Worm (Caenorhabditis elegans): ENCODE results near the gene sprr-3.
A peak's percentile ranks its signal among the peaks of the same experiment; 100 is the strongest.

The sprr-3 gene

ce11 chrIV:2497615-2498183, 44.4 kb upstream of the sprr-3 start, which contains the start of gene Y69A2AR.16 (continued):
- TF ChIP-seq madf-8 (GFP tag; conservative IDR thresholded peaks at IDR 0.05) (no peak), chd-7 (tag; optimal IDR thresholded peaks at IDR 0.05) (no peak), let-526 (GFP tag; IDR thresholded peaks at IDR 0.05) (no peak), T07F8.4 (tag; optimal IDR thresholded peaks at IDR 0.05) (no peak), ets-4 (GFP tag; optimal IDR thresholded peaks at IDR 0.05) (no peak), bed-1 (GFP tag; IDR thresholded peaks at IDR 0.05) (no peak), B0261.1 (tag; optimal IDR thresholded peaks at IDR 0.05) (no peak), attf-5 (GFP tag; optimal IDR thresholded peaks at IDR 0.05) (no peak), fkh-3 (tag; optimal IDR thresholded peaks at IDR 0.05) (peak; percentile 45), nfya-1 (tag; optimal IDR thresholded peaks at IDR 0.05; ENCODE audit: borderline replicate concordance, insufficient read depth) (no peak), let-607 (tag; optimal IDR thresholded peaks at IDR 0.05) (peak in 1 of 2 experiments; percentile 26), lin-26 (GFP tag; IDR thresholded peaks at IDR 0.05) (no peak), nhr-120 (GFP tag; IDR thresholded peaks at IDR 0.05) (no peak), lag-1 (GFP tag; IDR thresholded peaks at IDR 0.05) (no peak), mcd-1 (GFP tag; IDR thresholded peaks at IDR 0.05) (no peak), F52B5.7 (tag; optimal IDR thresholded peaks at IDR 0.05) (no peak), ztf-6 (GFP tag; IDR thresholded peaks at IDR 0.05) (no peak), rcor-1 (GFP tag; IDR thresholded peaks at IDR 0.05) (no peak), hmg-20 (GFP tag; IDR thresholded peaks at IDR 0.05) (no peak)

ce11 chrIV:2502609-2503008, 39.5 kb upstream of the sprr-3 start:
- TF ChIP-seq hsf-1 (GFP tag; IDR thresholded peaks at IDR 0.05) (peak; percentile 71), madf-6 (GFP tag; IDR thresholded peaks at IDR 0.05) (peak; percentile 45; the same call in 1 of the 2 replicates)

- no peak for TF ChIP-seq nhr-90 (tag; optimal IDR thresholded peaks at IDR 0.05)
- TF ChIP-seq lin-26 (GFP tag; IDR thresholded peaks at IDR 0.05): no peak
- TF ChIP-seq T07F8.4 (tag; optimal IDR thresholded peaks at IDR 0.05): no peak
- TF ChIP-seq mxl-1 (tag; optimal IDR thresholded peaks at IDR 0.05): no peak
- no peak for TF ChIP-seq nfya-2 (GFP tag; IDR thresholded peaks at IDR 0.05)
- TF ChIP-seq Y56A3A.18 (GFP tag; IDR thresholded peaks at IDR 0.05): no peak
- no peak for TF ChIP-seq B0035.1 (tag; optimal IDR thresholded peaks at IDR 0.05)
- no peak for TF ChIP-seq cebp-2 (GFP tag; IDR thresholded peaks at IDR 0.05)
- no peak for TF ChIP-seq lin-54 (GFP tag; optimal IDR thresholded peaks at IDR 0.05)
- TF ChIP-seq F33H1.4 (GFP tag; IDR thresholded peaks at IDR 0.05): no peak
- no peak for TF ChIP-seq ceh-27 (GFP tag; optimal IDR thresholded peaks at IDR 0.05)
- no peak for TF ChIP-seq ets-4 (GFP tag; optimal IDR thresholded peaks at IDR 0.05)
- TF ChIP-seq him-1 (tag; optimal IDR thresholded peaks at IDR 0.05): no peak
- TF ChIP-seq ceh-91 (GFP tag; IDR thresholded peaks at IDR 0.05): no peak
- no peak for TF ChIP-seq snpc-4 (GFP tag; optimal IDR thresholded peaks at IDR 0.05)
- no peak for TF ChIP-seq snpc-4 (tag; optimal IDR thresholded peaks at IDR 0.05)
Measured at ce11 chrIV:2507824-2508223, 34.3 kb upstream of the sprr-3 start, which contains the start of gene Y69A2AR.22. Y69A2AR.22 (minus strand) TSS chrIV:2507924.

DNA sequence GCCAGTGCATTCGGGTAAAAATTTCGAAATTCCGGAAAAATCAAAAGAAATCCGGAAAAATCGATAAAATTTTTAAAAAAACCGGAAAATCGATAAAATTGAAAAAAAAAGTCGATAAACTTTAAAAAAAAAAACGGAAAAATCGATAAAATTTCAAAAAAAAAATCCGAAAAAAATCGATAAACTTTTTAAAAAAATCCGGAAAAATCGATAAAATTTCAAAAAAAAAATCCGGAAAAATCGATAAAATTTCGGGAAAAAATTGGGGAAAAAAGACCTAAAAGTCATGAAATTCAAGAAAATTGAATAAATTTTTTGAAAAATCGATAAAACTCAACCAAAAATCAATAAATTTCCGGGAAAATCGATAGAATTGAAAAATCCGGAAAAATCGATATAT, 15.3 kb upstream of the sprr-3 start:
- no peak for TF ChIP-seq ceh-91 (GFP tag; IDR thresholded peaks at IDR 0.05)
- no peak for TF ChIP-seq madf-3 (GFP tag; IDR thresholded peaks at IDR 0.05)
- TF ChIP-seq cebp-2 (GFP tag; IDR thresholded peaks at IDR 0.05): no peak
- no peak for TF ChIP-seq attf-3 (GFP tag; conservative IDR thresholded peaks at IDR 0.05)
- TF ChIP-seq C17E4.6 (GFP tag; IDR thresholded peaks at IDR 0.05): no peak
- TF ChIP-seq K11D2.4 (GFP tag; IDR thresholded peaks at IDR 0.05): no peak
- TF ChIP-seq Y79H2A.3 (GFP tag; conservative IDR thresholded peaks at IDR 0.05): no peak
- no peak for TF ChIP-seq nfya-2 (GFP tag; IDR thresholded peaks at IDR 0.05)
- TF ChIP-seq him-1 (tag; optimal IDR thresholded peaks at IDR 0.05): no peak
- no peak for TF ChIP-seq Y53F4B.3 (GFP tag; IDR thresholded peaks at IDR 0.05)
- no peak for TF ChIP-seq ccch-3 (GFP tag; optimal IDR thresholded peaks at IDR 0.05)
- TF ChIP-seq Y95B8A.8 (GFP tag; IDR thresholded peaks at IDR 0.05): no peak
- no peak for TF ChIP-seq hmg-20 (GFP tag; IDR thresholded peaks at IDR 0.05)
- no peak for TF ChIP-seq unc-62 (GFP tag; optimal IDR thresholded peaks at IDR 0.05)
- TF ChIP-seq die-1 (tag; optimal IDR thresholded peaks at IDR 0.05): no peak
- no peak for TF ChIP-seq fkh-3 (tag; optimal IDR thresholded peaks at IDR 0.05)
